Worm (Caenorhabditis elegans): ENCODE results near the gene cyp-34A9.

- no peak for TF ChIP-seq unc-86 (tag; optimal IDR thresholded peaks at IDR 0.05)
- TF ChIP-seq tbx-7 (tag; optimal IDR thresholded peaks at IDR 0.05) = no peak
- TF ChIP-seq pha-2 (tag; optimal IDR thresholded peaks at IDR 0.05) = no peak
- no peak for TF ChIP-seq sox-2 (GFP tag; IDR thresholded peaks at IDR 0.05)
- no peak for TF ChIP-seq hlh-8 (tag; optimal IDR thresholded peaks at IDR 0.05)
- no peak for TF ChIP-seq pha-4 (tag; optimal IDR thresholded peaks at IDR 0.05)
- no peak for TF ChIP-seq lin-11 (tag; optimal IDR thresholded peaks at IDR 0.05)
- no peak for TF ChIP-seq ahr-1 (tag; optimal IDR thresholded peaks at IDR 0.05)
- TF ChIP-seq ceh-18 (tag; optimal IDR thresholded peaks at IDR 0.05) = no peak
- TF ChIP-seq ets-4 (tag; optimal IDR thresholded peaks at IDR 0.05) = no peak
- TF ChIP-seq nfya-1 (tag; optimal IDR thresholded peaks at IDR 0.05) = no peak
- no peak for TF ChIP-seq Y22D7AL.16 (tag; optimal IDR thresholded peaks at IDR 0.05)
Observed at ce11 chrV:3922547-3922946, 47.8 kb downstream of the cyp-34A9 start.
